Worm (Caenorhabditis elegans) whole organism, late embryonic: ENCODE results near the gene T06E6.10.

Experiments used
- C38D4.7 ChIP-seq: fragments of 200-800 bp; sonication (Bioruptor generic); optimal IDR thresholded peaks from 2 replicates; lab custom pipeline; 2018; ENCODE audit warnings: mild to moderate bottlenecking, missing genetic modification characterization, moderate library complexity, missing compliant biosample characterization
- K02D7.2 ChIP-seq: sonication (generic microtip); optimal IDR thresholded peaks from 2 replicates; lab custom pipeline; 2017; ENCODE audit warnings: mild to moderate bottlenecking, missing genetic modification characterization, missing compliant biosample characterization
- K09A11.1 ChIP-seq: sonication (generic microtip); optimal IDR thresholded peaks from 2 replicates; lab custom pipeline; 2017; ENCODE audit warnings: antibody characterized with exemption, mild to moderate bottlenecking, missing genetic modification characterization, missing compliant biosample characterization; ENCODE audit not compliant: insufficient read depth
- T23F11.4 ChIP-seq: fragments of 200-800 bp; sonication (Bioruptor generic); optimal IDR thresholded peaks from 2 replicates; lab custom pipeline; 2018; ENCODE audit warnings: mild to moderate bottlenecking, missing genetic modification characterization, missing compliant biosample characterization
- Y22D7AL.16 ChIP-seq: sonication (generic microtip); optimal IDR thresholded peaks from 2 replicates; lab custom pipeline; 2016; ENCODE audit warnings: missing genetic modification characterization, missing compliant biosample characterization
- ahr-1 ChIP-seq: sonication (generic microtip); optimal IDR thresholded peaks from 2 replicates; lab custom pipeline; 2016; ENCODE audit warnings: missing genetic modification characterization, missing compliant biosample characterization
- ama-1 ChIP-seq: fragments of 150-350 bp; optimal IDR thresholded peaks from 2 replicates; lab custom pipeline; 2014
- ceh-18 ChIP-seq: sonication (generic microtip); optimal IDR thresholded peaks from 2 replicates; lab custom pipeline; 2016; ENCODE audit warnings: missing genetic modification characterization, missing compliant biosample characterization
- ceh-2 ChIP-seq: sonication (generic microtip); optimal IDR thresholded peaks from 2 replicates; lab custom pipeline; 2016; ENCODE audit warnings: missing genotype, missing genetic modification characterization, missing compliant biosample characterization
- ceh-22 ChIP-seq: sonication (generic microtip); optimal IDR thresholded peaks from 2 replicates; lab custom pipeline; 2017; ENCODE audit warnings: missing biosample characterization, missing genetic modification characterization
- ceh-24 ChIP-seq: sonication (generic microtip); optimal IDR thresholded peaks from 2 replicates; lab custom pipeline; 2016; ENCODE audit warnings: mild to moderate bottlenecking, missing genetic modification characterization, missing compliant biosample characterization
- ceh-48 ChIP-seq: sonication (generic microtip); optimal IDR thresholded peaks from 2 replicates; lab custom pipeline; 2016; ENCODE audit warnings: missing genetic modification characterization, inconsistent platforms, missing compliant biosample characterization
- ceh-6 ChIP-seq: fragments of 200-800 bp; sonication (Bioruptor generic); optimal IDR thresholded peaks from 2 replicates; lab custom pipeline; 2018; ENCODE audit warnings: mild to moderate bottlenecking, missing genetic modification characterization, missing compliant biosample characterization
- che-1 ChIP-seq: sonication (generic microtip); optimal IDR thresholded peaks from 2 replicates; lab custom pipeline; 2016; ENCODE audit warnings: mild to moderate bottlenecking, missing genetic modification characterization, missing compliant biosample characterization
- dmd-4 ChIP-seq: sonication (generic microtip); optimal IDR thresholded peaks from 2 replicates; lab custom pipeline; 2016; ENCODE audit warnings: borderline replicate concordance, missing genetic modification characterization, missing compliant biosample characterization
- dve-1 ChIP-seq: sonication (generic microtip); optimal IDR thresholded peaks from 2 replicates; lab custom pipeline; 2017; ENCODE audit warnings: antibody characterized with exemption, mild to moderate bottlenecking, missing genetic modification characterization, missing compliant biosample characterization
- eyg-1 ChIP-seq: sonication (generic microtip); optimal IDR thresholded peaks from 2 replicates; lab custom pipeline; 2016; ENCODE audit warnings: missing genotype, missing genetic modification characterization, missing compliant biosample characterization
- fkh-6 ChIP-seq: sonication (generic microtip); optimal IDR thresholded peaks from 2 replicates; lab custom pipeline; 2016; ENCODE audit warnings: missing genetic modification characterization, missing compliant biosample characterization
- hlh-13 ChIP-seq: fragments of 200-800 bp; sonication (Bioruptor generic); optimal IDR thresholded peaks from 2 replicates; lab custom pipeline; 2018; ENCODE audit warnings: mild to moderate bottlenecking, missing genetic modification characterization, missing compliant biosample characterization
- hlh-15 ChIP-seq: sonication (generic microtip); optimal IDR thresholded peaks from 2 replicates; lab custom pipeline; 2016; ENCODE audit warnings: missing genetic modification characterization, missing compliant biosample characterization
- hlh-30 ChIP-seq: sonication (generic microtip); optimal IDR thresholded peaks from 2 replicates; lab custom pipeline; 2017; ENCODE audit warnings: antibody characterized with exemption, missing genetic modification characterization, missing compliant biosample characterization; ENCODE audit not compliant: insufficient read depth
- hlh-8 ChIP-seq: sonication (generic microtip); optimal IDR thresholded peaks from 2 replicates; lab custom pipeline; 2016; ENCODE audit warnings: missing genotype, missing genetic modification characterization, missing compliant biosample characterization
- lim-6 ChIP-seq: sonication (generic microtip); optimal IDR thresholded peaks from 2 replicates; lab custom pipeline; 2016; ENCODE audit warnings: missing genetic modification characterization, missing compliant biosample characterization
- lin-11 ChIP-seq: fragments of 200-800 bp; sonication (Bioruptor generic); optimal IDR thresholded peaks from 2 replicates; lab custom pipeline; 2018; ENCODE audit warnings: mild to moderate bottlenecking, missing genetic modification characterization, missing compliant biosample characterization
- nfya-1 ChIP-seq: sonication (generic microtip); optimal IDR thresholded peaks from 2 replicates; lab custom pipeline; 2017; ENCODE audit warnings: missing genetic modification characterization, mild to moderate bottlenecking, missing compliant biosample characterization, antibody characterized with exemption, moderate library complexity
- nhr-11 ChIP-seq: fragments of 150-350 bp; optimal IDR thresholded peaks from 2 replicates; lab custom pipeline; 2014; ENCODE audit warnings: missing biosample characterization, missing genetic modification characterization
- npax-4 ChIP-seq: sonication (generic microtip); optimal IDR thresholded peaks from 2 replicates; lab custom pipeline; 2016; ENCODE audit warnings: missing genetic modification characterization, missing compliant biosample characterization
- pag-3 ChIP-seq: sonication (generic microtip); optimal IDR thresholded peaks from 2 replicates; lab custom pipeline; 2016; ENCODE audit warnings: missing compliant biosample characterization, missing genetic modification characterization, borderline replicate concordance
- pat-9 ChIP-seq: fragments of 200-800 bp; sonication (Bioruptor generic); optimal IDR thresholded peaks from 2 replicates; lab custom pipeline; 2018; ENCODE audit warnings: mild to moderate bottlenecking, missing genetic modification characterization, moderate library complexity, missing compliant biosample characterization
- pax-1 ChIP-seq: fragments of 150-350 bp; optimal IDR thresholded peaks from 2 replicates; lab custom pipeline; 2014; ENCODE audit warnings: missing biosample characterization, missing genetic modification characterization
- pqm-1 ChIP-seq: sonication (generic microtip); optimal IDR thresholded peaks from 2 replicates; lab custom pipeline; 2016; ENCODE audit warnings: missing genetic modification characterization, missing compliant biosample characterization
- pros-1 ChIP-seq: fragments of 150-350 bp; optimal IDR thresholded peaks from 2 replicates; lab custom pipeline; 2014; ENCODE audit warnings: missing biosample characterization, missing genetic modification reagents, missing genetic modification characterization
- rnt-1 ChIP-seq: sonication (generic microtip); optimal IDR thresholded peaks from 2 replicates; lab custom pipeline; 2016; ENCODE audit warnings: missing genetic modification characterization, missing compliant biosample characterization
- sox-2 ChIP-seq: fragments of 200-800 bp; sonication (Bioruptor generic); IDR thresholded peaks from 2 replicates; pipeline ENCODE4 v1.3.6; 2022; ENCODE audit warnings: missing genetic modification reagents, missing genetic modification characterization, missing compliant biosample characterization
- sox-4 ChIP-seq: sonication (generic microtip); optimal IDR thresholded peaks from 2 replicates; lab custom pipeline; 2017; ENCODE audit warnings: mild to moderate bottlenecking, missing genetic modification characterization, inconsistent platforms, missing compliant biosample characterization
- tbx-7 ChIP-seq: sonication (generic microtip); optimal IDR thresholded peaks from 2 replicates; lab custom pipeline; 2016; ENCODE audit warnings: missing genotype, missing genetic modification characterization, missing compliant biosample characterization
- ttx-3 ChIP-seq: sonication (generic microtip); optimal IDR thresholded peaks from 2 replicates; lab custom pipeline; 2016; ENCODE audit warnings: missing genetic modification reagents, missing genetic modification characterization, missing compliant biosample characterization
- unc-55 ChIP-seq: sonication (generic microtip); optimal IDR thresholded peaks from 2 replicates; lab custom pipeline; 2017; ENCODE audit warnings: missing biosample characterization, missing genetic modification reagents, missing genetic modification characterization
- unc-86 ChIP-seq: sonication (generic microtip); optimal IDR thresholded peaks from 2 replicates; lab custom pipeline; 2016; ENCODE audit warnings: missing genetic modification characterization, missing compliant biosample characterization
- ztf-16 ChIP-seq: sonication (generic microtip); optimal IDR thresholded peaks from 2 replicates; lab custom pipeline; 2017; ENCODE audit warnings: missing genetic modification characterization, missing compliant biosample characterization

The T06E6.10 gene

ce11 chrV:15417822-15418221 lies at the start of gene T06E6.10:
Gene T06E6.10, plus strand, starts transcription at chrV:15418122.
- TF ChIP-seq hlh-30 (no peak), K09A11.1 (tag; lab: Kevin White, UChicago) (no peak), hlh-8 (no peak), rnt-1 (tag; lab: Kevin White, UChicago) (no peak), pax-1 (tag; lab: Kevin White, UChicago) (no peak), lim-6 (tag; lab: Kevin White, UChicago) (no peak), pros-1 (tag; lab: Kevin White, UChicago) (no peak), ceh-24 (no peak), nhr-11 (tag; lab: Kevin White, UChicago) (no peak), eyg-1 (tag; lab: Kevin White, UChicago) (no peak), npax-4 (tag; lab: Kevin White, UChicago) (no peak), ceh-6 (GFP tag; lab: Kevin White, UChicago) (no peak), lin-11 (tag; lab: Kevin White, UChicago) (no peak), ceh-48 (no peak)

ce11 chrV:15369707-15370106 lies 48.2 kb upstream of the T06E6.10 start, which contains the start of gene nhr-269:
Gene nhr-269, minus strand, starts transcription at chrV:15369807.
- TF ChIP-seq unc-55 (GFP tag; lab: Kevin White, UChicago) (no peak), hlh-30 (no peak), sox-4 (tag; lab: Kevin White, UChicago) (no peak), fkh-6 (tag; lab: Kevin White, UChicago) (no peak)

ce11 chrV:15376223-15376622 lies 41.7 kb upstream of the T06E6.10 start, which contains the start of gene srh-52:
Gene srh-52, minus strand, starts transcription at chrV:15376323.
- TF ChIP-seq ztf-16 (tag; lab: Kevin White, UChicago): no peak
- TF ChIP-seq dve-1 (tag; lab: Kevin White, UChicago): no peak
- no peak for TF ChIP-seq hlh-30
- TF ChIP-seq C38D4.7 (GFP tag; lab: Kevin White, UChicago): no peak
- TF ChIP-seq sox-4 (tag; lab: Kevin White, UChicago): no peak
- TF ChIP-seq ama-1: no peak
- TF ChIP-seq, all 69 proteins: peak for 0

ce11 chrV:15377903-15378302 lies 40.0 kb upstream of the T06E6.10 start, which contains the start of gene srh-122:
Gene srh-122, minus strand, starts transcription at chrV:15378003.
- TF ChIP-seq ceh-2 (no peak), C38D4.7 (GFP tag; lab: Kevin White, UChicago) (no peak), ahr-1 (tag; lab: Kevin White, UChicago) (no peak), pag-3 (tag; lab: Kevin White, UChicago) (no peak), nhr-11 (tag; lab: Kevin White, UChicago) (no peak), hlh-15 (tag; lab: Kevin White, UChicago) (no peak), tbx-7 (tag; lab: Kevin White, UChicago) (no peak), pax-1 (tag; lab: Kevin White, UChicago) (no peak), K02D7.2 (tag; lab: Kevin White, UChicago) (no peak), rnt-1 (tag; lab: Kevin White, UChicago) (no peak), pqm-1 (no peak), nfya-1 (tag; lab: Kevin White, UChicago) (no peak), npax-4 (tag; lab: Kevin White, UChicago) (no peak), ztf-16 (tag; lab: Kevin White, UChicago) (no peak), Y22D7AL.16 (tag; lab: Kevin White, UChicago) (no peak), hlh-13 (GFP tag; lab: Kevin White, UChicago) (no peak), che-1 (tag; lab: Kevin White, UChicago) (no peak), dmd-4 (no peak)
- TF ChIP-seq, all 69 proteins: peak for 0

ce11 chrV:15379817-15380216 lies 38.1 kb upstream of the T06E6.10 start, which contains the start of gene srh-251:
Gene srh-251, minus strand, starts transcription at chrV:15379917.
- TF ChIP-seq ttx-3 (tag; lab: Kevin White, UChicago) (no peak), T23F11.4 (GFP tag; lab: Kevin White, UChicago) (no peak), ahr-1 (tag; lab: Kevin White, UChicago) (no peak), unc-86 (no peak), sox-2 (GFP tag; lab: Robert Waterston, UW) (no peak), ceh-22 (tag; lab: Kevin White, UChicago) (no peak), pat-9 (tag; lab: Kevin White, UChicago) (no peak), ceh-18 (no peak), ceh-24 (no peak), dmd-4 (no peak), pros-1 (tag; lab: Kevin White, UChicago) (no peak)
